Worm (Caenorhabditis elegans) whole organism, midembryonic: ENCODE results near the gene F41C6.6.
"Not testable (repeated sequence)": the region's sequence is repeated elsewhere in the genome, so short reads cannot be mapped to it uniquely, and the experiment has no call there.

Experiments used
- T22C8.4 ChIP-seq: fragments of 200-800 bp; sonication (Bioruptor generic); IDR thresholded peaks from 2 replicates; pipeline ENCODE4 v1.3.6; 2022; ENCODE audit warnings: missing genetic modification characterization, missing compliant biosample characterization
- cog-1 ChIP-seq: sonication (generic microtip); optimal IDR thresholded peaks from 2 replicates; lab custom pipeline; 2016; ENCODE audit warnings: missing genetic modification characterization, missing compliant biosample characterization
- flt-1 ChIP-seq: fragments of 200-800 bp; sonication (Bioruptor generic); IDR thresholded peaks from 2 replicates; pipeline ENCODE4 v1.3.6; 2022; ENCODE audit warnings: missing genetic modification characterization, missing compliant biosample characterization
- klf-2 ChIP-seq: fragments of 200-800 bp; sonication (Bioruptor generic); conservative IDR thresholded peaks from 2 replicates; pipeline ENCODE4 v1.3.6; 2022; ENCODE audit warnings: missing genetic modification reagents, missing genetic modification characterization, missing compliant biosample characterization
- med-1 ChIP-seq: sonication (generic microtip); optimal IDR thresholded peaks from 2 replicates; lab custom pipeline; 2017; ENCODE audit warnings: missing genetic modification characterization, mild to moderate bottlenecking, missing compliant biosample characterization, antibody characterized with exemption, missing genetic modification reagents; ENCODE audit not compliant: insufficient read depth
- ref-1 ChIP-seq: fragments of 200-800 bp; sonication (Bioruptor generic); conservative IDR thresholded peaks from 2 replicates; pipeline ENCODE4 v1.3.6; 2022; ENCODE audit warnings: missing genetic modification reagents, missing genetic modification characterization, missing compliant biosample characterization
- tab-1 ChIP-seq: fragments of 200-800 bp; sonication (Bioruptor generic); IDR thresholded peaks from 2 replicates; pipeline ENCODE4 v1.3.6; 2022; ENCODE audit warnings: missing genetic modification characterization, missing compliant biosample characterization
- ztf-23 ChIP-seq: fragments of 200-800 bp; sonication (Bioruptor generic); IDR thresholded peaks from 2 replicates; pipeline ENCODE4 v1.3.6; 2022; ENCODE audit warnings: missing genetic modification reagents, missing genetic modification characterization, missing compliant biosample characterization
- ztf-29 ChIP-seq: fragments of 200-800 bp; sonication (Bioruptor generic); IDR thresholded peaks from 2 replicates; pipeline ENCODE4 v1.3.6; 2022; ENCODE audit warnings: missing genetic modification reagents, missing genetic modification characterization, missing compliant biosample characterization

The F41C6.6 gene

ce11 chrX:6877436-6877835 is 4.3 kb downstream of the F41C6.6 start, which contains the start of gene col-173:
Gene col-173, minus strand, starts transcription at chrX:6877536.
- no peak for TF ChIP-seq flt-1 (GFP tag; lab: Robert Waterston, UW)
- no peak for TF ChIP-seq med-1
- TF ChIP-seq klf-2: no peak
- TF ChIP-seq ztf-29: no peak
- no peak for TF ChIP-seq cog-1 (tag; lab: Kevin White, UChicago)
- TF ChIP-seq tab-1 (GFP tag; lab: Robert Waterston, UW): no peak
- TF ChIP-seq ztf-23 (GFP tag; lab: Robert Waterston, UW): no peak
- no peak for TF ChIP-seq ref-1 (GFP tag; lab: Robert Waterston, UW)
- no peak for TF ChIP-seq T22C8.4

DNA sequence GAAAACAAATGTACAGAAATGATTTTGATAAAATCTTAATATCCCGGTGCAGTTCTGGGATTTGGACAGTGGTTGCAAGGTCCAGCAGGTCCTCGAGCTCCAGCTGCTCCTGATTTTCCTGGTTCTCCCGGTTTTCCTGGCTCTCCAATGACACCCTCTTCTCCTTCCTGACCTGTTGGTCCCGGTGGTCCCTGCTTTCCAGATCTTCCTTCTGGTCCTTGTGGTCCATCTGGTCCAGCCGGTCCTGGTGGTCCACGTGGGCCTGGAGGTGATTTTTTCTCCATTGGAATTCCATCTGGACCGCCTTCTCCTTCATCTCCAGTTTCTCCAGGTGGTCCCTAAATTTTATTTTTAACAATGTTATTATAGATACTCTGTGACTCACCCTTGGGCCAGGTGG is 6.4 kb downstream of the F41C6.6 start:
- TF ChIP-seq cog-1 (tag; lab: Kevin White, UChicago): no peak
- TF ChIP-seq flt-1 (GFP tag; lab: Robert Waterston, UW): no peak
- no peak for TF ChIP-seq ztf-23 (GFP tag; lab: Robert Waterston, UW)
- TF ChIP-seq tab-1 (GFP tag; lab: Robert Waterston, UW): no peak
- TF ChIP-seq T22C8.4: no peak
- TF ChIP-seq med-1: no peak
- no peak for TF ChIP-seq ref-1 (GFP tag; lab: Robert Waterston, UW)
- no peak for TF ChIP-seq ztf-29
- TF ChIP-seq klf-2: no peak

DNA sequence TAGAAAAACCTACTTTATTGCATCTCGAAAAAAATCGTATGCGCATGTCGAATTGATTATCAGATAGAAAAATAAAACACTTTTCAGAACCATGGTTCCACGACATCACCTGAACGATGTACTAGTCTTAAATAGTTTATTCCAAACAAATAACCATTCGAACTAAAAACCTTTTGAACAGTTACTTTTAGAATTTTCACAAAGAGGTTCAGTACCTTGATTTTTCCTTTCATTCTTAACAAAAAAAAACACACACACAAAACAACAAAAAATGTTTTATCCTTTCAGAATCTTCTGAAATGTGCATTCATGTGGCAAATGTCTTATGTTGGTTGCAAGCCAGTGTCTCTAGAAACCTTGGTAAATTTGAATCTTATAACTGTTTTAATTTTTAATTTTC is 7.0 kb downstream of the F41C6.6 start, which contains the start of gene F41C6.4:
TSS of gene F41C6.4 (minus strand) at position 101 of the 400 bp plus-strand sequence.
- no peak for TF ChIP-seq klf-2
- no peak for TF ChIP-seq med-1
- TF ChIP-seq T22C8.4: no peak
- no peak for TF ChIP-seq tab-1 (GFP tag; lab: Robert Waterston, UW)
- TF ChIP-seq cog-1 (tag; lab: Kevin White, UChicago): no peak
- no peak for TF ChIP-seq flt-1 (GFP tag; lab: Robert Waterston, UW)
- TF ChIP-seq ztf-23 (GFP tag; lab: Robert Waterston, UW): no peak
- no peak for TF ChIP-seq ztf-29
- no peak for TF ChIP-seq ref-1 (GFP tag; lab: Robert Waterston, UW)

DNA sequence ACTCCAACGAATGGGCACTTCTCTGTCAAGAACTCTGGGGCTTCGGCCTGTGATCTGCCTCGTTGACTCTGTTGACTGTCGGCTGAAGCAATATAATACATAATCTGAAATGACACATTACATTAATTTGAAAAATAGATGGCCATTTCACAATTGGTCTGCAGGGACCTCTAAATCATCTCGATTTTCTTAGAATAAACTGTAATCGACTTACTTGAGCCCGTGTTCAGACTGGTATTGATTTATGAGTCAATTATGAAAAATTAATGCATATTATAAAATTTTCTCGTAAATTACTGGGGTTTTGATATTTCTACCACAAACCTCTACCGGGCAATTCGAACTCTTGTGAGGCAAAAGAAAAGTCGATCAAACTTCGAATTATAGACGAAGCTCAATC is 13.0 kb downstream of the F41C6.6 start, which contains the start of gene C53B7.6:
TSS of gene C53B7.6 (minus strand) at position 101 of the 400 bp plus-strand sequence.
- not testable (repeated sequence) for TF ChIP-seq ref-1 (GFP tag; lab: Robert Waterston, UW); T22C8.4; cog-1 (tag; lab: Kevin White, UChicago)

DNA sequence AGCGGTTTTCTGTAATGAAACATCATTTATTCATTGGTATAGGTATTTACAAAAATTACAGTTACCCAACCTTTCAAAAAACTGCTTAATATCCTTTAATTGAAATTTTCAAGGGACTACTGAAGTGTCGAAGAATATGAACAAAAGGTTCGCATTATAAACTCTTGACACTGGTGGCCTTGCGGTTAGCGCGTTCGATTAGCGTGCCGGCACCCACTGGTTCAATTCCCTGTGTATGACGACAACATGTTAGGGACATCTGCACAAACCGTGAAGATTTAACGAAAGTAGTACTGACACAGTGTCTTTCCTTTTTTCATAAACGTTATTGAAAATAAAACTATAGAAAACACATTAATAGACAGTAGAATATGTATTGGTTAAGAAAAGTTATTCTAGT is 14.0 kb downstream of the F41C6.6 start:
- TF ChIP-seq ztf-29 (peak; percentile 20; the same call in 1 of the 2 replicates), ref-1 (GFP tag; lab: Robert Waterston, UW) (no peak; the same call in 1 of the 2 replicates), med-1 (no peak), flt-1 (GFP tag; lab: Robert Waterston, UW) (no peak; the same call in 1 of the 2 replicates), T22C8.4 (no peak), ztf-23 (GFP tag; lab: Robert Waterston, UW) (0 out of 2 replicates have a peak, but pooled peaks have one; percentile 63), klf-2 (0 out of 2 replicates have a peak, but pooled peaks have one; percentile 38), cog-1 (tag; lab: Kevin White, UChicago) (peak; percentile 37), tab-1 (GFP tag; lab: Robert Waterston, UW) (peak; percentile 69; the same call in 1 of the 2 replicates)

DNA sequence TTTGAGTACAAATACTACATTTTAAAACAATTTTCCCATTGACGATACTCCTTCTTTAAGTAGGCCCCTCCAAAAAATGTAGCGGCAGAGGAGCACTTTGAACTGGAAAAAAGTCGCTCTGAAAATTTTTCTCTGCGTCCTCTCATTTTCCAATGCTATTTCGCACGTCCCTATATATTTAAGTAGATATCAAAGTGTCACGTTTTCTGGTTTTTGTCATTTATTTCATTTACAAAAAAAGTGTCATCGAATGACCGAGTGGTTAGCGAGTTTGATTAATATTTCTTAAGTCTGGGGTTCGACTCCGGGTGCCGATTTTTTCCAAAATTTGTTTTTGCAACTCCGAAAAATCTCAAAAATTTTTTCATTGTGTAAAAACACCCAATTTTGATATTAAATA is 14.8 kb downstream of the F41C6.6 start:
- TF ChIP-seq med-1 (no peak), cog-1 (tag; lab: Kevin White, UChicago) (no peak), ref-1 (GFP tag; lab: Robert Waterston, UW) (no peak), ztf-29 (no peak), ztf-23 (GFP tag; lab: Robert Waterston, UW) (no peak), T22C8.4 (no peak), flt-1 (GFP tag; lab: Robert Waterston, UW) (no peak), klf-2 (no peak), tab-1 (GFP tag; lab: Robert Waterston, UW) (no peak)

- TF ChIP-seq ztf-23 (GFP tag; lab: Robert Waterston, UW): no peak
- TF ChIP-seq cog-1 (tag; lab: Kevin White, UChicago): no peak
- TF ChIP-seq klf-2: no peak
- TF ChIP-seq tab-1 (GFP tag; lab: Robert Waterston, UW): no peak
- no peak for TF ChIP-seq ref-1 (GFP tag; lab: Robert Waterston, UW)
- no peak for TF ChIP-seq med-1
- no peak for TF ChIP-seq flt-1 (GFP tag; lab: Robert Waterston, UW)
- TF ChIP-seq ztf-29: no peak
- TF ChIP-seq T22C8.4: no peak
Observed at ce11 chrX:6865839-6866238, 15.9 kb downstream of the F41C6.6 start, which contains the start of gene odr-10. Gene odr-10, minus strand, starts transcription at chrX:6865939.

DNA sequence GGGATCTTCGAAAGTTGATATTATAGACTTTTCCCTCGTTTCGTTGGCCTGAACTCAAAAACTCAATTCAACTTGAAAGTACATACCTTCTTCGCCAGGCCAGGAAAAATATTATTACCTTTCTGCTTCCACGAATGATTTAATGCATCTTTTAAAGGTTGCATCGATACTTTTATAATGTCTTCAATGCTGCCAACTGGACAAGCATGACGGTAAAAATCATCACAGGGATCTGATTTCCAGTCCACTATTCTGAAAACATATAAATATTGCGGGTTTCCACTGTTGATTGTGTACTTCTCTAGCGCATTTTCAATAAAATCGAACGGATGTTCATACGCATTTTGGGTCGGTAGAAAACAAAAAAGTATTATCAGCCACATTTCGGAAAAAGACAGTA is 18.7 kb downstream of the F41C6.6 start, which contains the start of gene nep-4:
TSS of gene nep-4 (minus strand) at position 393 of the 400 bp plus-strand sequence.
- TF ChIP-seq flt-1 (GFP tag; lab: Robert Waterston, UW): no peak
- TF ChIP-seq T22C8.4: no peak
- no peak for TF ChIP-seq ref-1 (GFP tag; lab: Robert Waterston, UW)
- no peak for TF ChIP-seq ztf-23 (GFP tag; lab: Robert Waterston, UW)
- no peak for TF ChIP-seq klf-2
- TF ChIP-seq med-1: no peak
- no peak for TF ChIP-seq ztf-29
- TF ChIP-seq cog-1 (tag; lab: Kevin White, UChicago): no peak
- TF ChIP-seq tab-1 (GFP tag; lab: Robert Waterston, UW): no peak

ce11 chrX:6861564-6861963 is 20.1 kb downstream of the F41C6.6 start:
- TF ChIP-seq klf-2 (no peak), ztf-23 (GFP tag; lab: Robert Waterston, UW) (no peak), flt-1 (GFP tag; lab: Robert Waterston, UW) (no peak), ref-1 (GFP tag; lab: Robert Waterston, UW) (no peak), med-1 (no peak), T22C8.4 (no peak), cog-1 (tag; lab: Kevin White, UChicago) (no peak), ztf-29 (no peak), tab-1 (GFP tag; lab: Robert Waterston, UW) (no peak)

ce11 chrX:6856793-6857192 is 24.9 kb downstream of the F41C6.6 start:
- TF ChIP-seq cog-1 (tag; lab: Kevin White, UChicago): no peak
- TF ChIP-seq klf-2: no peak
- no peak for TF ChIP-seq T22C8.4
- no peak for TF ChIP-seq tab-1 (GFP tag; lab: Robert Waterston, UW)
- no peak for TF ChIP-seq med-1
- no peak for TF ChIP-seq ztf-29
- no peak for TF ChIP-seq flt-1 (GFP tag; lab: Robert Waterston, UW)
- TF ChIP-seq ztf-23 (GFP tag; lab: Robert Waterston, UW): no peak
- TF ChIP-seq ref-1 (GFP tag; lab: Robert Waterston, UW): no peak
